Fruit fly (Drosophila melanogaster) whole organism, prepupa: Measurements from ENCODE around the gene CCKLR-17D1.

Experiments
- Blimp-1 ChIP-seq: fragments of 200-800 bp; sonication (Bioruptor generic); optimal IDR thresholded peaks from 3 replicates; lab custom pipeline; 2017; ENCODE audit warnings: missing biosample characterization, missing genetic modification characterization, mild to moderate bottlenecking, moderate library complexity, missing genetic modification reagents
- CG10669 ChIP-seq: fragments of 200-800 bp; sonication (Bioruptor generic); optimal IDR thresholded peaks from 3 replicates; lab custom pipeline; 2018; ENCODE audit warnings: missing biosample characterization, mild to moderate bottlenecking, missing genetic modification characterization, moderate library complexity
- CG11762 ChIP-seq: fragments of 200-800 bp; sonication (Bioruptor generic); optimal IDR thresholded peaks from 3 replicates; lab custom pipeline; 2016; ENCODE audit warnings: missing biosample characterization, missing genetic modification characterization; ENCODE audit not compliant: insufficient read depth
- CG15336 ChIP-seq: fragments of 200-800 bp; sonication (Bioruptor generic); IDR thresholded peaks from 2 replicates; pipeline ENCODE4 v1.3.6; 2022; ENCODE audit warnings: missing biosample characterization, missing genetic modification characterization
- CG1621 ChIP-seq: fragments of 200-800 bp; sonication (Bioruptor generic); optimal IDR thresholded peaks from 3 replicates; lab custom pipeline; 2018; ENCODE audit warnings: missing biosample characterization, mild to moderate bottlenecking, missing genetic modification characterization
- CG3032 ChIP-seq: fragments of 200-800 bp; optimal IDR thresholded peaks from 2 replicates; lab custom pipeline; 2019; ENCODE audit warnings: missing biosample characterization, mild to moderate bottlenecking, missing genetic modification characterization, moderate library complexity
- CG31627 ChIP-seq: fragments of 200-800 bp; sonication (Bioruptor generic); optimal IDR thresholded peaks from 3 replicates; lab custom pipeline; 2016; ENCODE audit warnings: missing biosample characterization, missing genetic modification characterization
- CG32006 ChIP-seq: fragments of 200-800 bp; sonication (Bioruptor generic); optimal IDR thresholded peaks from 3 replicates; lab custom pipeline; 2017; ENCODE audit warnings: missing biosample characterization, mild to moderate bottlenecking, missing genetic modification characterization
- CG34406 ChIP-seq: fragments of 200-800 bp; sonication (Bioruptor generic); optimal IDR thresholded peaks from 3 replicates; lab custom pipeline; 2016; ENCODE audit warnings: missing biosample characterization, missing genetic modification characterization
- CG3919 ChIP-seq: fragments of 200-800 bp; sonication (Bioruptor generic); optimal IDR thresholded peaks from 3 replicates; lab custom pipeline; 2016; ENCODE audit warnings: missing biosample characterization, missing genetic modification characterization
- CG4318 ChIP-seq: fragments of 200-800 bp; sonication (Bioruptor generic); optimal IDR thresholded peaks from 3 replicates; lab custom pipeline; 2017; ENCODE audit warnings: missing biosample characterization, mild to moderate bottlenecking, missing genetic modification characterization
- CG6163 ChIP-seq: fragments of 200-800 bp; sonication (Bioruptor generic); IDR thresholded peaks from 3 replicates; pipeline ENCODE4 v1.3.6; 2022; ENCODE audit warnings: missing biosample characterization, missing genetic modification characterization
- CG6808 ChIP-seq: fragments of 200-800 bp; sonication (Bioruptor generic); optimal IDR thresholded peaks from 3 replicates; lab custom pipeline; 2017; ENCODE audit warnings: missing biosample characterization, missing genetic modification characterization, mild to moderate bottlenecking, moderate library complexity, missing genetic modification reagents
- CG6854 ChIP-seq: fragments of 200-800 bp; sonication (Bioruptor generic); optimal IDR thresholded peaks from 2 replicates; lab custom pipeline; 2017; ENCODE audit warnings: missing biosample characterization, mild to moderate bottlenecking, missing genetic modification characterization
- CG7368 ChIP-seq: fragments of 200-800 bp; sonication (Bioruptor generic); optimal IDR thresholded peaks from 3 replicates; lab custom pipeline; 2016; ENCODE audit warnings: missing biosample characterization, missing genetic modification characterization
- CG8119 ChIP-seq: fragments of 200-800 bp; sonication (Bioruptor generic); IDR thresholded peaks from 3 replicates; pipeline ENCODE4 v1.3.6; 2022; ENCODE audit warnings: missing biosample characterization, missing genetic modification characterization
- CG8319 ChIP-seq: fragments of 200-800 bp; sonication (Bioruptor generic); optimal IDR thresholded peaks from 3 replicates; lab custom pipeline; 2016; ENCODE audit warnings: missing biosample characterization, missing genetic modification characterization
- CG8632 ChIP-seq: fragments of 200-800 bp; sonication (Bioruptor generic); optimal IDR thresholded peaks from 3 replicates; lab custom pipeline; 2016; ENCODE audit warnings: missing biosample characterization, missing genetic modification characterization
- CG9139 ChIP-seq: fragments of 200-800 bp; sonication (Bioruptor generic); optimal IDR thresholded peaks from 3 replicates; lab custom pipeline; 2017; ENCODE audit warnings: missing biosample characterization, mild to moderate bottlenecking, missing genetic modification characterization
- Eip78C ChIP-seq: fragments of 200-800 bp; sonication (Bioruptor generic); peaks from one replicate; lab custom pipeline; 2016; ENCODE audit warnings: missing biosample characterization, missing genetic modification characterization
- Eip93F ChIP-seq: fragments of 200-800 bp; sonication (Bioruptor generic); optimal IDR thresholded peaks from 2 replicates; lab custom pipeline; 2016; ENCODE audit warnings: missing biosample characterization, mild to moderate bottlenecking, missing genetic modification characterization
- Ets96B ChIP-seq: fragments of 200-800 bp; optimal IDR thresholded peaks from 2 replicates; lab custom pipeline; 2019; ENCODE audit warnings: missing biosample characterization, mild to moderate bottlenecking, missing genetic modification characterization, moderate library complexity
- Hr39 ChIP-seq: fragments of 200-800 bp; sonication (Bioruptor generic); optimal IDR thresholded peaks from 2 replicates; lab custom pipeline; 2016; ENCODE audit warnings: missing biosample characterization, missing genetic modification characterization
- Hr4 ChIP-seq: fragments of 200-800 bp; sonication (Bioruptor generic); optimal IDR thresholded peaks from 3 replicates; lab custom pipeline; 2016; ENCODE audit warnings: missing biosample characterization, missing genetic modification characterization
- Lpt ChIP-seq: fragments of 200-800 bp; sonication (Bioruptor generic); optimal IDR thresholded peaks from 3 replicates; lab custom pipeline; 2016; ENCODE audit warnings: missing biosample characterization, missing genetic modification characterization
- Met ChIP-seq: fragments of 200-800 bp; sonication (Bioruptor generic); optimal IDR thresholded peaks from 3 replicates; lab custom pipeline; 2016; ENCODE audit warnings: missing biosample characterization, missing genetic modification characterization
- OdsH ChIP-seq: fragments of 200-800 bp; sonication (Bioruptor generic); optimal IDR thresholded peaks from 3 replicates; lab custom pipeline; 2016; ENCODE audit warnings: missing biosample characterization, missing genetic modification characterization
- Sox14 ChIP-seq: fragments of 200-800 bp; sonication (Bioruptor generic); optimal IDR thresholded peaks from 3 replicates; lab custom pipeline; 2016; ENCODE audit warnings: missing biosample characterization, missing genetic modification characterization
- achi ChIP-seq: fragments of 200-800 bp; sonication (Bioruptor generic); optimal IDR thresholded peaks from 3 replicates; lab custom pipeline; 2016; ENCODE audit warnings: missing biosample characterization, missing genetic modification characterization
- cyc ChIP-seq: fragments of 200-800 bp; sonication (Bioruptor generic); optimal IDR thresholded peaks from 3 replicates; lab custom pipeline; 2016; ENCODE audit warnings: missing biosample characterization, missing genetic modification characterization
- dsx ChIP-seq: fragments of 200-800 bp; optimal IDR thresholded peaks from 3 replicates; lab custom pipeline; 2019; ENCODE audit warnings: missing biosample characterization, mild to moderate bottlenecking, missing genetic modification characterization, moderate library complexity; ENCODE audit not compliant: poor library complexity, severe bottlenecking
- eg ChIP-seq: fragments of 200-800 bp; sonication (Bioruptor generic); IDR thresholded peaks from 3 replicates; pipeline ENCODE4 v1.3.6; 2022; ENCODE audit warnings: missing biosample characterization, missing genetic modification characterization
- fd59A ChIP-seq: fragments of 200-800 bp; sonication (Bioruptor generic); optimal IDR thresholded peaks from 2 replicates; lab custom pipeline; 2017; ENCODE audit warnings: missing biosample characterization, mild to moderate bottlenecking, missing genetic modification characterization, missing genetic modification reagents
- lz ChIP-seq: fragments of 200-800 bp; sonication (Bioruptor generic); optimal IDR thresholded peaks from 3 replicates; lab custom pipeline; 2016; ENCODE audit warnings: missing biosample characterization, missing genetic modification characterization
- net ChIP-seq: fragments of 200-800 bp; sonication (Bioruptor generic); optimal IDR thresholded peaks from 3 replicates; lab custom pipeline; 2016; ENCODE audit warnings: missing biosample characterization, missing genetic modification characterization
- spab ChIP-seq: fragments of 200-800 bp; sonication (Bioruptor generic); optimal IDR thresholded peaks from 2 replicates; lab custom pipeline; 2017; ENCODE audit warnings: missing biosample characterization, mild to moderate bottlenecking, missing genetic modification characterization, missing genetic modification reagents
- ss ChIP-seq, 2 experiments: fragments of 200-800 bp; sonication (Bioruptor generic); optimal IDR thresholded peaks; 2 replicates in 1 of 2; 3 replicates in 1 of 2; lab custom pipeline; 2017 to 2018; ENCODE audit warnings: mild to moderate bottlenecking in 2 of 2, missing biosample characterization in 2 of 2, missing genetic modification characterization in 2 of 2, moderate library complexity in 1 of 2
- svp ChIP-seq: fragments of 200-800 bp; sonication (Bioruptor generic); peaks from one replicate; lab custom pipeline; 2016; ENCODE audit warnings: missing biosample characterization, missing genetic modification characterization
- topi ChIP-seq: fragments of 200-800 bp; sonication (Bioruptor generic); optimal IDR thresholded peaks from 3 replicates; lab custom pipeline; 2016; ENCODE audit warnings: missing biosample characterization, missing genetic modification characterization

The CCKLR-17D1 gene

dm6 chrX:18703875-18704274, 22.5 kb downstream of the CCKLR-17D1 start:
- TF ChIP-seq svp (GFP tag; lab: Kevin White, UChicago): peak; percentile 53
- TF ChIP-seq CG6163 (GFP tag; lab: Robert Waterston, UW): 0 out of 3 replicates have a peak, but pooled peaks have one; percentile 8
- TF ChIP-seq CG8319 (GFP tag; lab: Kevin White, UChicago): no peak

dm6 chrX:18702245-18702644, 24.1 kb downstream of the CCKLR-17D1 start:
- peak; percentile 32 for TF ChIP-seq Eip78C (GFP tag; lab: Kevin White, UChicago)
- no peak for TF ChIP-seq CG34406 (GFP tag; lab: Kevin White, UChicago)
- no peak for TF ChIP-seq net (GFP tag; lab: Kevin White, UChicago)
- no peak for TF ChIP-seq Sox14
- no peak for TF ChIP-seq lz (GFP tag; lab: Kevin White, UChicago)
- no peak for TF ChIP-seq Blimp-1

- TF ChIP-seq CG6808 (peak; percentile 45), ss (GFP tag; optimal IDR thresholded peaks at IDR 0.05; lab: Kevin White, UChicago) (peak in 1 of 2 experiments; percentile 71), CG1621 (tag; lab: Kevin White, UChicago) (peak; percentile 23), CG3919 (GFP tag; lab: Kevin White, UChicago) (no peak)
These were observed 24.6 kb downstream of the CCKLR-17D1 start for dm6 chrX:18701752-18702151.

dm6 chrX:18700586-18700985, 25.8 kb downstream of the CCKLR-17D1 start:
- TF ChIP-seq Lpt (no peak), Sox14 (no peak), eg (GFP tag; lab: Robert Waterston, UW) (no peak), topi (GFP tag; lab: Kevin White, UChicago) (no peak), Eip93F (GFP tag; lab: Kevin White, UChicago) (no peak), svp (GFP tag; lab: Kevin White, UChicago) (no peak), CG3032 (tag; lab: Kevin White, UChicago) (no peak), CG34406 (GFP tag; lab: Kevin White, UChicago) (no peak), CG8632 (GFP tag; lab: Kevin White, UChicago) (no peak), CG6808 (no peak), CG4318 (no peak), cyc (GFP tag; lab: Kevin White, UChicago) (no peak), CG1621 (tag; lab: Kevin White, UChicago) (no peak), achi (GFP tag; lab: Kevin White, UChicago) (no peak), CG9139 (GFP tag; lab: Kevin White, UChicago) (no peak)
- TF ChIP-seq, all 60 proteins: peak for 0

- TF ChIP-seq Blimp-1: no peak
- peak; percentile 20 for TF ChIP-seq dsx (GFP tag; lab: Kevin White, UChicago)
- TF ChIP-seq CG32006: no peak
- no peak for TF ChIP-seq CG8632 (GFP tag; lab: Kevin White, UChicago)
- no peak for TF ChIP-seq lz (GFP tag; lab: Kevin White, UChicago)
- TF ChIP-seq CG15336 (GFP tag; lab: Robert Waterston, UW): no peak
- TF ChIP-seq CG11762 (GFP tag; lab: Kevin White, UChicago): no peak
- no peak for TF ChIP-seq topi (GFP tag; lab: Kevin White, UChicago)
- TF ChIP-seq CG6808: peak; percentile 28
- TF ChIP-seq CG7368 (GFP tag; lab: Kevin White, UChicago): no peak
- TF ChIP-seq cyc (GFP tag; lab: Kevin White, UChicago): no peak
- TF ChIP-seq Hr39 (GFP tag; lab: Kevin White, UChicago): no peak
- peak; percentile 43 for TF ChIP-seq CG9139 (GFP tag; lab: Kevin White, UChicago)
- no peak for TF ChIP-seq Hr4 (GFP tag; lab: Kevin White, UChicago)
- peak; percentile 32 for TF ChIP-seq spab (GFP tag; lab: Kevin White, UChicago)
- no peak for TF ChIP-seq CG31627
- no peak for TF ChIP-seq eg (GFP tag; lab: Robert Waterston, UW)
- TF ChIP-seq Met (GFP tag; lab: Kevin White, UChicago): no peak
- no peak for TF ChIP-seq CG34406 (GFP tag; lab: Kevin White, UChicago)
- TF ChIP-seq CG6163 (GFP tag; lab: Robert Waterston, UW): 0 out of 3 replicates have a peak, but pooled peaks have one; percentile 7
- TF ChIP-seq svp (GFP tag; lab: Kevin White, UChicago): no peak
- TF ChIP-seq Eip78C (GFP tag; lab: Kevin White, UChicago): peak; percentile 34
- TF ChIP-seq fd59A (GFP tag; lab: Kevin White, UChicago): no peak
- peak; percentile 41 to 51 for TF ChIP-seq ss (GFP tag; optimal IDR thresholded peaks at IDR 0.05; lab: Kevin White, UChicago)
- TF ChIP-seq CG10669 (GFP tag; lab: Kevin White, UChicago): no peak
- TF ChIP-seq CG8119 (GFP tag; lab: Robert Waterston, UW): no peak
- no peak for TF ChIP-seq OdsH (GFP tag; lab: Kevin White, UChicago)
- no peak for TF ChIP-seq Lpt
- TF ChIP-seq Ets96B: no peak
- no peak for TF ChIP-seq CG3032 (tag; lab: Kevin White, UChicago)
- TF ChIP-seq CG6854 (GFP tag; lab: Kevin White, UChicago): no peak
These were observed 26.9 kb downstream of the CCKLR-17D1 start for dm6 chrX:18699268-18700140.
